Fruit fly (Drosophila melanogaster) whole organism, adult: ENCODE results near the gene Wdr37.

Source experiments
- CG11617 ChIP-seq: fragments of 200-800 bp; sonication (Bioruptor generic); optimal IDR thresholded peaks from 2 replicates; lab custom pipeline; 2017; ENCODE audit warnings: mild to moderate bottlenecking, missing biosample characterization, missing genetic modification reagents, missing genetic modification characterization
- CG12768 ChIP-seq: fragments of 200-800 bp; sonication (Bioruptor generic); optimal IDR thresholded peaks from 2 replicates; lab custom pipeline; 2017; ENCODE audit warnings: missing biosample characterization, missing genetic modification characterization, mild to moderate bottlenecking, moderate library complexity, missing genetic modification reagents
- CG1620 ChIP-seq: fragments of 200-800 bp; sonication (Bioruptor generic); optimal IDR thresholded peaks from 2 replicates; lab custom pipeline; 2016; ENCODE audit warnings: missing biosample characterization, missing genetic modification characterization
- CG33017 ChIP-seq: fragments of 200-800 bp; sonication (Bioruptor generic); optimal IDR thresholded peaks from 2 replicates; lab custom pipeline; 2018; ENCODE audit warnings: missing biosample characterization, mild to moderate bottlenecking, missing genetic modification characterization, moderate library complexity
- CG5204 ChIP-seq: fragments of 200-800 bp; sonication (Bioruptor generic); optimal IDR thresholded peaks from 2 replicates; lab custom pipeline; 2016; ENCODE audit warnings: missing biosample characterization, missing genetic modification characterization
- CG7045 ChIP-seq: fragments of 200-800 bp; sonication (Bioruptor generic); optimal IDR thresholded peaks from 2 replicates; lab custom pipeline; 2017; ENCODE audit warnings: missing biosample characterization, mild to moderate bottlenecking, missing genetic modification characterization
- CG7101 ChIP-seq: fragments of 200-800 bp; sonication (Bioruptor generic); optimal IDR thresholded peaks from 2 replicates; lab custom pipeline; 2018; ENCODE audit warnings: missing biosample characterization, mild to moderate bottlenecking, missing genetic modification characterization, moderate library complexity
- Crg-1 ChIP-seq: fragments of 200-800 bp; sonication (Bioruptor generic); optimal IDR thresholded peaks from 2 replicates; lab custom pipeline; 2016; ENCODE audit warnings: missing biosample characterization, missing genetic modification characterization
- Hr96 ChIP-seq: fragments of 200-800 bp; sonication (Bioruptor generic); optimal IDR thresholded peaks from 2 replicates; lab custom pipeline; 2016; ENCODE audit warnings: missing biosample characterization, missing genetic modification characterization
- Mnt ChIP-seq: fragments of 200-800 bp; sonication (Bioruptor generic); optimal IDR thresholded peaks from 2 replicates; lab custom pipeline; 2016; ENCODE audit warnings: missing biosample characterization, mild to moderate bottlenecking, missing genetic modification characterization
- cnc ChIP-seq, 2 experiments: fragments of >200 bp; optimal IDR thresholded peaks; 2 replicates each; lab custom pipeline; 2017
- pad ChIP-seq: fragments of 200-800 bp; sonication (Bioruptor generic); optimal IDR thresholded peaks from 3 replicates; lab custom pipeline; 2017; ENCODE audit warnings: missing biosample characterization, missing genetic modification characterization, mild to moderate bottlenecking, moderate library complexity, missing genetic modification reagents
- toe ChIP-seq: fragments of 200-800 bp; sonication (Bioruptor generic); optimal IDR thresholded peaks from 2 replicates; lab custom pipeline; 2016; ENCODE audit warnings: missing biosample characterization, missing genetic modification characterization

dm6 chr3R:18355781-18356180 is 46.7 kb downstream of the Wdr37 start:
- TF ChIP-seq Hr96 (GFP tag; lab: Kevin White, UChicago) (no peak), CG7101 (tag; lab: Kevin White, UChicago) (no peak), toe (GFP tag; lab: Kevin White, UChicago) (no peak), CG7045 (GFP tag; lab: Kevin White, UChicago) (no peak), CG1620 (GFP tag; lab: Kevin White, UChicago) (no peak), cnc (optimal IDR thresholded peaks at IDR 0.05; lab: Kevin White, UChicago) (no peak), Crg-1 (GFP tag; lab: Kevin White, UChicago) (no peak), pad (no peak), CG33017 (no peak), CG5204 (no peak), Mnt (GFP tag; lab: Kevin White, UChicago) (no peak), CG12768 (GFP tag; lab: Kevin White, UChicago) (no peak), CG11617 (GFP tag; lab: Kevin White, UChicago) (no peak)
